Fruit fly (Drosophila melanogaster) whole organism, embryonic: Measurements from ENCODE around the gene CG5160.

Experiments used
- Abd-B ChIP-seq: fragments of 200-800 bp; sonication (Bioruptor generic); optimal IDR thresholded peaks from 2 replicates; lab custom pipeline; 2018; ENCODE audit warnings: missing biosample characterization, mild to moderate bottlenecking, missing genetic modification characterization, moderate library complexity
- Atf3 ChIP-seq: fragments of 200-800 bp; sonication (Bioruptor generic); optimal IDR thresholded peaks from 3 replicates; lab custom pipeline; 2016; ENCODE audit warnings: missing biosample characterization, missing genetic modification characterization
- Bgb ChIP-seq: fragments of 200-800 bp; sonication (Bioruptor generic); IDR thresholded peaks from 2 replicates; pipeline ENCODE4 v1.3.6; 2022; ENCODE audit warnings: missing biosample characterization, missing genetic modification characterization; ENCODE audit not compliant: partially characterized antibody
- CG10321 ChIP-seq: fragments of 200-800 bp; sonication (Bioruptor generic); IDR thresholded peaks from 2 replicates; pipeline ENCODE4 v1.3.6; 2022; ENCODE audit warnings: missing biosample characterization, missing genetic modification characterization
- CG10959 ChIP-seq: fragments of 200-800 bp; sonication (Bioruptor generic); IDR thresholded peaks from 2 replicates; pipeline ENCODE4 v1.3.6; 2022; ENCODE audit warnings: missing biosample characterization, missing genetic modification characterization
- CG10979 ChIP-seq: fragments of 200-800 bp; sonication (Bioruptor generic); optimal IDR thresholded peaks from 2 replicates; lab custom pipeline; 2018; ENCODE audit warnings: missing biosample characterization, mild to moderate bottlenecking, missing genetic modification characterization, moderate library complexity
- CG11247 ChIP-seq: fragments of 200-800 bp; sonication (Bioruptor generic); IDR thresholded peaks from 2 replicates; pipeline ENCODE4 v1.3.6; 2022; ENCODE audit warnings: missing biosample characterization, missing genetic modification characterization
- CG11696 ChIP-seq: fragments of 200-800 bp; sonication (Bioruptor generic); IDR thresholded peaks from 2 replicates; pipeline ENCODE4 v1.3.6; 2022; ENCODE audit warnings: missing biosample characterization, missing genetic modification characterization
- CG14965 ChIP-seq: fragments of 200-800 bp; sonication (Bioruptor generic); optimal IDR thresholded peaks from 2 replicates; lab custom pipeline; 2016; ENCODE audit warnings: missing biosample characterization, missing genetic modification characterization, borderline replicate concordance
- CG15011 ChIP-seq: fragments of 200-800 bp; sonication (Bioruptor generic); optimal IDR thresholded peaks from 3 replicates; lab custom pipeline; 2018; ENCODE audit warnings: missing biosample characterization, mild to moderate bottlenecking, missing genetic modification characterization
- CG1647 ChIP-seq: fragments of 200-800 bp; sonication (Bioruptor generic); optimal IDR thresholded peaks from 3 replicates; lab custom pipeline; 2016; ENCODE audit warnings: missing biosample characterization, missing genetic modification characterization
- CG18262 ChIP-seq: fragments of 200-800 bp; optimal IDR thresholded peaks from 3 replicates; lab custom pipeline; 2019; ENCODE audit warnings: missing biosample characterization, mild to moderate bottlenecking, missing genetic modification characterization, moderate library complexity
- CG18476 ChIP-seq: fragments of 200-800 bp; sonication (Bioruptor generic); optimal IDR thresholded peaks from 2 replicates; lab custom pipeline; 2016; ENCODE audit warnings: missing biosample characterization, mild to moderate bottlenecking, missing genetic modification characterization
- CG2875 ChIP-seq: fragments of 200-800 bp; sonication (Bioruptor generic); optimal IDR thresholded peaks from 2 replicates; lab custom pipeline; 2017; ENCODE audit warnings: missing biosample characterization, mild to moderate bottlenecking, missing genetic modification characterization, missing genetic modification reagents
- CG31365 ChIP-seq: fragments of 200-800 bp; sonication (Bioruptor generic); optimal IDR thresholded peaks from 2 replicates; lab custom pipeline; 2018; ENCODE audit warnings: missing biosample characterization, mild to moderate bottlenecking, missing genetic modification characterization
- CG3726 ChIP-seq: fragments of 200-800 bp; sonication (Bioruptor generic); IDR thresholded peaks from 3 replicates; pipeline ENCODE4, ENCODE4 v1.3.6; 2022; ENCODE audit warnings: missing biosample characterization, missing genetic modification characterization
- CG3838 ChIP-seq: fragments of 200-800 bp; sonication (Bioruptor generic); optimal IDR thresholded peaks from 3 replicates; lab custom pipeline; 2016; ENCODE audit warnings: missing biosample characterization, missing genetic modification characterization
- CG7271 ChIP-seq: fragments of 200-800 bp; sonication (Bioruptor generic); optimal IDR thresholded peaks from 2 replicates; lab custom pipeline; 2018; ENCODE audit warnings: missing biosample characterization, mild to moderate bottlenecking, missing genetic modification characterization, moderate library complexity
- CG7928 ChIP-seq: fragments of 200-800 bp; sonication (Bioruptor generic); optimal IDR thresholded peaks from 2 replicates; lab custom pipeline; 2017; ENCODE audit warnings: missing biosample characterization, mild to moderate bottlenecking, missing genetic modification characterization
- CG8281 ChIP-seq: fragments of 200-800 bp; sonication (Bioruptor generic); optimal IDR thresholded peaks from 2 replicates; lab custom pipeline; 2018; ENCODE audit warnings: missing biosample characterization, mild to moderate bottlenecking, missing genetic modification characterization, moderate library complexity
- CG8765 ChIP-seq: fragments of 200-800 bp; sonication (Bioruptor generic); IDR thresholded peaks from 2 replicates; pipeline ENCODE4 v1.3.6; 2022; ENCODE audit warnings: missing biosample characterization, missing genetic modification characterization
- CG9727 ChIP-seq: fragments of 200-800 bp; sonication (Bioruptor generic); optimal IDR thresholded peaks from 3 replicates; lab custom pipeline; 2017; ENCODE audit warnings: missing biosample characterization, mild to moderate bottlenecking, missing genetic modification characterization
- D ChIP-seq, 2 experiments: fragments of 200-800 bp in 1 of 2; fragments of >200 bp in 1 of 2; sonication (Bioruptor generic) in 1 of 2; optimal IDR thresholded peaks; 2 replicates in 1 of 2; 3 replicates in 1 of 2; lab custom pipeline; 2017; ENCODE audit warnings: mild to moderate bottlenecking in 1 of 2, missing biosample characterization in 1 of 2, missing genetic modification characterization in 1 of 2, missing genetic modification reagents in 1 of 2
- Eip74EF ChIP-seq, 2 experiments: fragments of 200-800 bp in 1 of 2; fragments of >200 bp in 1 of 2; sonication (Bioruptor generic) in 1 of 2; optimal IDR thresholded peaks; 2 replicates each; lab custom pipeline; 2017 to 2019; ENCODE audit warnings: missing biosample characterization in 2 of 2, missing genetic modification characterization in 2 of 2, mild to moderate bottlenecking in 1 of 2, moderate library complexity in 1 of 2
- Hr3 ChIP-seq: fragments of 200-800 bp; sonication (Bioruptor generic); optimal IDR thresholded peaks from 3 replicates; lab custom pipeline; 2016; ENCODE audit warnings: missing biosample characterization, missing genetic modification characterization
- Nf-YA ChIP-seq: fragments of 200-800 bp; sonication (Bioruptor generic); IDR thresholded peaks from 2 replicates; pipeline ENCODE4 v1.3.6; 2022; ENCODE audit warnings: missing biosample characterization, missing genetic modification characterization
- Opbp ChIP-seq: fragments of 200-800 bp; sonication (Bioruptor generic); IDR thresholded peaks from 3 replicates; pipeline ENCODE4 v1.3.6; 2022; ENCODE audit warnings: missing biosample characterization, missing genetic modification characterization; ENCODE audit not compliant: partially characterized antibody
- Optix ChIP-seq: fragments of 200-800 bp; sonication (Bioruptor generic); IDR thresholded peaks from 3 replicates; pipeline ENCODE4 v1.3.6; 2022; ENCODE audit warnings: missing biosample characterization, missing genetic modification characterization
- aop ChIP-seq: fragments of 200-800 bp; sonication (Bioruptor generic); IDR thresholded peaks from 2 replicates; pipeline ENCODE4 v1.3.6; 2022; ENCODE audit warnings: missing biosample characterization, missing genetic modification characterization
- bcd ChIP-seq: fragments of 200-800 bp; sonication (Bioruptor generic); optimal IDR thresholded peaks from 2 replicates; lab custom pipeline; 2017; ENCODE audit warnings: missing biosample characterization, mild to moderate bottlenecking, missing genetic modification characterization
- bowl ChIP-seq: fragments of 200-800 bp; sonication (Bioruptor generic); IDR thresholded peaks from 2 replicates; pipeline ENCODE4 v1.3.6; 2022; ENCODE audit warnings: missing biosample characterization, missing genetic modification characterization
- bsh ChIP-seq, 2 experiments: fragments of 200-800 bp; sonication (Bioruptor generic); optimal IDR thresholded peaks; 2 replicates each; lab custom pipeline; 2017 to 2018; ENCODE audit warnings: mild to moderate bottlenecking in 2 of 2, missing biosample characterization in 2 of 2, missing genetic modification characterization in 2 of 2, moderate library complexity in 1 of 2
- cg ChIP-seq: fragments of 200-800 bp; sonication (Bioruptor generic); optimal IDR thresholded peaks from 3 replicates; lab custom pipeline; 2019; ENCODE audit warnings: missing biosample characterization, mild to moderate bottlenecking, missing genetic modification characterization, moderate library complexity
- chif ChIP-seq, 2 experiments: fragments of 200-800 bp; sonication (Bioruptor generic); optimal IDR thresholded peaks; 3 replicates each; lab custom pipeline; 2016; ENCODE audit warnings: missing biosample characterization in 2 of 2, missing genetic modification characterization in 2 of 2
- dimm ChIP-seq: fragments of 200-800 bp; sonication (Bioruptor generic); IDR thresholded peaks from 2 replicates; pipeline ENCODE4 v1.3.6; 2022; ENCODE audit warnings: missing biosample characterization, missing genetic modification characterization
- disco-r ChIP-seq: fragments of 200-800 bp; sonication (Bioruptor generic); optimal IDR thresholded peaks from 2 replicates; lab custom pipeline; 2016; ENCODE audit warnings: missing biosample characterization, missing genetic modification characterization
- exex ChIP-seq: fragments of 200-800 bp; sonication (Bioruptor generic); optimal IDR thresholded peaks from 4 replicates; lab custom pipeline; 2018; ENCODE audit warnings: missing biosample characterization, mild to moderate bottlenecking, missing genetic modification characterization, moderate library complexity
- fd96Cb ChIP-seq: fragments of 200-800 bp; sonication (Bioruptor generic); optimal IDR thresholded peaks from 2 replicates; lab custom pipeline; 2018; ENCODE audit warnings: missing biosample characterization, mild to moderate bottlenecking, missing genetic modification characterization, moderate library complexity
- jing ChIP-seq: fragments of 200-800 bp; sonication (Bioruptor generic); optimal IDR thresholded peaks from 2 replicates; lab custom pipeline; 2018; ENCODE audit warnings: missing biosample characterization, mild to moderate bottlenecking, missing genetic modification characterization
- ken ChIP-seq: fragments of 200-800 bp; sonication (Bioruptor generic); IDR thresholded peaks from 3 replicates; pipeline ENCODE4 v1.3.6; 2022; ENCODE audit warnings: missing biosample characterization, missing genetic modification characterization
- lbe ChIP-seq: fragments of 200-800 bp; sonication (Bioruptor generic); optimal IDR thresholded peaks from 2 replicates; lab custom pipeline; 2016; ENCODE audit warnings: missing biosample characterization, mild to moderate bottlenecking, missing genetic modification characterization
- lmd ChIP-seq: fragments of 200-800 bp; sonication (Bioruptor generic); IDR thresholded peaks from 2 replicates; pipeline ENCODE4 v1.3.6; 2022; ENCODE audit warnings: missing biosample characterization, missing genetic modification characterization
- luna ChIP-seq: fragments of 200-800 bp; sonication (Bioruptor generic); optimal IDR thresholded peaks from 2 replicates; lab custom pipeline; 2016; ENCODE audit warnings: missing biosample characterization, missing genetic modification characterization
- psq ChIP-seq: fragments of 200-800 bp; sonication (Bioruptor generic); optimal IDR thresholded peaks from 2 replicates; lab custom pipeline; 2017; ENCODE audit warnings: missing biosample characterization, missing genetic modification characterization
- ranshi ChIP-seq: fragments of 200-800 bp; sonication (Bioruptor generic); IDR thresholded peaks from 2 replicates; pipeline ENCODE4 v1.3.6; 2022; ENCODE audit warnings: missing biosample characterization, missing genetic modification characterization
- shn ChIP-seq: fragments of 200-800 bp; sonication (Bioruptor generic); optimal IDR thresholded peaks from 3 replicates; lab custom pipeline; 2016; ENCODE audit warnings: missing biosample characterization, missing genetic modification characterization
- toy ChIP-seq: fragments of 200-800 bp; sonication (Bioruptor generic); IDR thresholded peaks from 2 replicates; pipeline ENCODE4 v1.3.6; 2022; ENCODE audit warnings: missing biosample characterization, missing genetic modification characterization
- tx ChIP-seq: fragments of 200-800 bp; sonication (Bioruptor generic); optimal IDR thresholded peaks from 2 replicates; lab custom pipeline; 2016; ENCODE audit warnings: missing biosample characterization, missing genetic modification characterization
- unpg ChIP-seq: fragments of 200-800 bp; sonication (Bioruptor generic); optimal IDR thresholded peaks from 3 replicates; lab custom pipeline; 2018; ENCODE audit warnings: missing biosample characterization, mild to moderate bottlenecking, missing genetic modification characterization, moderate library complexity

The CG5160 gene

dm6 chr2L:7426326-7427066 is 27.9 kb upstream of the CG5160 start, which contains the start of gene muc (continued):
- TF ChIP-seq CG7271 (tag; lab: Kevin White, UChicago): no peak
- TF ChIP-seq CG15011: no peak
- TF ChIP-seq Bgb (GFP tag; lab: Robert Waterston, UW): peak; percentile 61
- peak; percentile 34 for TF ChIP-seq bcd (GFP tag; lab: Kevin White, UChicago)
- TF ChIP-seq cg (GFP tag; lab: Kevin White, UChicago): no peak
- no peak for TF ChIP-seq CG1647 (GFP tag; lab: Kevin White, UChicago)
- TF ChIP-seq lmd (GFP tag; lab: Robert Waterston, UW): peak; percentile 40
- TF ChIP-seq exex (tag; lab: Kevin White, UChicago): no peak
- TF ChIP-seq CG9727 (GFP tag; lab: Kevin White, UChicago): peak; percentile 11
- no peak for TF ChIP-seq jing (GFP tag; lab: Kevin White, UChicago)
- 0 out of 2 replicates have a peak, but pooled peaks have one; percentile 16 for TF ChIP-seq CG11696
- peak; percentile 29 for TF ChIP-seq CG18262
- TF ChIP-seq CG10979: peak; percentile 44
- TF ChIP-seq luna (GFP tag; lab: Kevin White, UChicago): no peak
- TF ChIP-seq CG2875 (GFP tag; lab: Kevin White, UChicago): no peak
- no peak for TF ChIP-seq psq (GFP tag; lab: Kevin White, UChicago)
- peak; percentile 34 for TF ChIP-seq Hr3
- TF ChIP-seq dimm (GFP tag; lab: Robert Waterston, UW): no peak
- no peak for TF ChIP-seq CG31365 (tag; lab: Kevin White, UChicago)
- TF ChIP-seq Optix (GFP tag; lab: Robert Waterston, UW): no peak
- TF ChIP-seq Abd-B (GFP tag; lab: Kevin White, UChicago): peak; percentile 33
- no peak for TF ChIP-seq D (optimal IDR thresholded peaks at IDR 0.05; lab: Kevin White, UChicago)
- no peak for TF ChIP-seq D (GFP tag; optimal IDR thresholded peaks at IDR 0.05; lab: Kevin White, UChicago)
- no peak for TF ChIP-seq CG11247 (GFP tag; lab: Robert Waterston, UW)
- TF ChIP-seq Atf3: no peak
- no peak for TF ChIP-seq CG8765 (GFP tag; lab: Robert Waterston, UW)
- TF ChIP-seq fd96Cb (tag; lab: Kevin White, UChicago): peak; percentile 4
- TF ChIP-seq shn (GFP tag; lab: Kevin White, UChicago): peak; percentile 41
- no peak for TF ChIP-seq CG10959 (GFP tag; lab: Robert Waterston, UW)
- TF ChIP-seq Nf-YA (GFP tag; lab: Robert Waterston, UW): no peak
- TF ChIP-seq bowl (GFP tag; lab: Robert Waterston, UW): no peak
- TF ChIP-seq CG7928 (GFP tag; lab: Kevin White, UChicago): peak; percentile 13
- TF ChIP-seq lbe: peak; percentile 38
- peak; percentile 44 for TF ChIP-seq unpg (GFP tag; lab: Kevin White, UChicago)
- peak in 1 of 2 experiments; percentile 60 for TF ChIP-seq chif (GFP tag; optimal IDR thresholded peaks at IDR 0.05; lab: Kevin White, UChicago)
- 0 out of 3 replicates have a peak, but pooled peaks have one; percentile 8 for TF ChIP-seq ken (GFP tag; lab: Robert Waterston, UW)
- no peak for TF ChIP-seq aop (GFP tag; lab: Robert Waterston, UW)
- TF ChIP-seq tx: no peak
- TF ChIP-seq ranshi (GFP tag; lab: Robert Waterston, UW): peak; percentile 24; the same call in 1 of the 2 replicates
- no peak for TF ChIP-seq CG18476 (GFP tag; lab: Kevin White, UChicago)
- peak in 1 of 2 experiments; percentile 67 for TF ChIP-seq Eip74EF (GFP tag; optimal IDR thresholded peaks at IDR 0.05; lab: Kevin White, UChicago)
- TF ChIP-seq CG14965 (GFP tag; lab: Kevin White, UChicago): no peak
- TF ChIP-seq toy (GFP tag; lab: Robert Waterston, UW): no peak
- peak; percentile 58; the same call in 1 of the 3 replicates for TF ChIP-seq Opbp
- TF ChIP-seq CG3726 (GFP tag; lab: Robert Waterston, UW): no peak
- TF ChIP-seq bsh (GFP tag; optimal IDR thresholded peaks at IDR 0.05; lab: Kevin White, UChicago): peak in 1 of 2 experiments; percentile 31
- no peak for TF ChIP-seq CG8281
- no peak for TF ChIP-seq CG3838 (GFP tag; lab: Kevin White, UChicago)
- no peak for TF ChIP-seq disco-r (GFP tag; lab: Kevin White, UChicago)
- no peak for TF ChIP-seq CG10321 (GFP tag; lab: Robert Waterston, UW)
